Fruit fly (Drosophila melanogaster) S2 (cell line): Measurements from ENCODE around the gene cona.

Source experiments
- CG8478 ChIP-seq: fragments of >200 bp; optimal IDR thresholded peaks from 2 replicates; lab custom pipeline; 2018
- CTCF ChIP-seq, 2 experiments: fragments of >200 bp; optimal IDR thresholded peaks; 2 replicates each; lab custom pipeline; 2018

dm6 chr3R:18399698-18400020 lies 14.0 kb downstream of the cona start:
- no peak for TF ChIP-seq CG8478
- no peak for TF ChIP-seq CTCF (optimal IDR thresholded peaks at IDR 0.05; lab: Kevin White, UChicago)
